Fruit fly (Drosophila melanogaster) whole organism, embryonic: ENCODE results near the gene CG32032.

ENCODE experiments used
- CG10147 ChIP-seq: fragments of 200-800 bp; sonication (Bioruptor generic); optimal IDR thresholded peaks from 2 replicates; lab custom pipeline; 2019; ENCODE audit warnings: missing biosample characterization, mild to moderate bottlenecking, missing genetic modification characterization, moderate library complexity
- CG10267 ChIP-seq: fragments of 200-800 bp; sonication (Bioruptor generic); optimal IDR thresholded peaks from 2 replicates; lab custom pipeline; 2018; ENCODE audit warnings: missing biosample characterization, mild to moderate bottlenecking, missing genetic modification characterization, moderate library complexity
- CG10274 ChIP-seq: fragments of 200-800 bp; sonication (Bioruptor generic); optimal IDR thresholded peaks from 3 replicates; lab custom pipeline; 2017; ENCODE audit warnings: missing biosample characterization, mild to moderate bottlenecking, missing genetic modification characterization
- CG10321 ChIP-seq: fragments of 200-800 bp; sonication (Bioruptor generic); IDR thresholded peaks from 2 replicates; pipeline ENCODE4 v1.3.6; 2022; ENCODE audit warnings: missing biosample characterization, missing genetic modification characterization
- CG10654 ChIP-seq: fragments of 200-800 bp; sonication (Bioruptor generic); optimal IDR thresholded peaks from 2 replicates; lab custom pipeline; 2016; ENCODE audit warnings: missing biosample characterization, missing genetic modification characterization
- CG11723 ChIP-seq: fragments of 200-800 bp; sonication (Bioruptor generic); optimal IDR thresholded peaks from 2 replicates; lab custom pipeline; 2017; ENCODE audit warnings: missing biosample characterization, mild to moderate bottlenecking, missing genetic modification characterization
- CG12299 ChIP-seq: fragments of 200-800 bp; sonication (Bioruptor generic); optimal IDR thresholded peaks from 2 replicates; lab custom pipeline; 2018; ENCODE audit warnings: missing biosample characterization, mild to moderate bottlenecking, missing genetic modification characterization
- CG13123 ChIP-seq: fragments of 200-800 bp; sonication (Bioruptor generic); optimal IDR thresholded peaks from 2 replicates; lab custom pipeline; 2016; ENCODE audit warnings: missing biosample characterization, missing genetic modification characterization
- CG13624 ChIP-seq: fragments of 200-800 bp; sonication (Bioruptor generic); optimal IDR thresholded peaks from 2 replicates; lab custom pipeline; 2016; ENCODE audit warnings: missing biosample characterization, missing genetic modification characterization
- CG1602 ChIP-seq: fragments of 200-800 bp; sonication (Bioruptor generic); optimal IDR thresholded peaks from 3 replicates; lab custom pipeline; 2016; ENCODE audit warnings: missing biosample characterization, missing genetic modification characterization
- CG1792 ChIP-seq: fragments of 200-800 bp; sonication (Bioruptor generic); optimal IDR thresholded peaks from 2 replicates; lab custom pipeline; 2016; ENCODE audit warnings: missing biosample characterization, missing genetic modification characterization
- CG2116 ChIP-seq: fragments of 200-800 bp; sonication (Bioruptor generic); optimal IDR thresholded peaks from 3 replicates; lab custom pipeline; 2018; ENCODE audit warnings: missing biosample characterization, mild to moderate bottlenecking, missing genetic modification characterization
- CG2889 ChIP-seq: fragments of 200-800 bp; sonication (Bioruptor generic); IDR thresholded peaks from 3 replicates; pipeline ENCODE4 v1.3.6; 2022; ENCODE audit warnings: missing biosample characterization, missing genetic modification characterization
- CG33213 ChIP-seq: fragments of 200-800 bp; sonication (Bioruptor generic); optimal IDR thresholded peaks from 3 replicates; lab custom pipeline; 2016; ENCODE audit warnings: missing biosample characterization, missing genetic modification characterization
- CG34376 ChIP-seq: fragments of 200-800 bp; sonication (Bioruptor generic); optimal IDR thresholded peaks from 2 replicates; lab custom pipeline; 2018; ENCODE audit warnings: missing biosample characterization, mild to moderate bottlenecking, missing genetic modification characterization
- CG4360 ChIP-seq: fragments of 200-800 bp; sonication (Bioruptor generic); IDR thresholded peaks from 2 replicates; pipeline ENCODE4 v1.3.6; 2022; ENCODE audit warnings: missing biosample characterization, missing genetic modification characterization
- CG4404 ChIP-seq: fragments of 200-800 bp; sonication (Bioruptor generic); IDR thresholded peaks from 2 replicates; pipeline ENCODE4 v1.3.6; 2022; ENCODE audit warnings: missing biosample characterization, missing genetic modification characterization
- CG5245 ChIP-seq: fragments of 200-800 bp; sonication (Bioruptor generic); optimal IDR thresholded peaks from 3 replicates; lab custom pipeline; 2016; ENCODE audit warnings: missing biosample characterization, missing genetic modification characterization
- CG6654 ChIP-seq: fragments of 200-800 bp; sonication (Bioruptor generic); optimal IDR thresholded peaks from 2 replicates; lab custom pipeline; 2017; ENCODE audit warnings: missing biosample characterization, mild to moderate bottlenecking, missing genetic modification characterization
- CG6791 ChIP-seq: fragments of 200-800 bp; sonication (Bioruptor generic); IDR thresholded peaks from 3 replicates; pipeline ENCODE4 v1.3.6; 2022; ENCODE audit warnings: missing biosample characterization, missing genetic modification characterization; ENCODE audit not compliant: partially characterized antibody
- CG6813 ChIP-seq: fragments of 200-800 bp; sonication (Bioruptor generic); optimal IDR thresholded peaks from 2 replicates; lab custom pipeline; 2017; ENCODE audit warnings: missing biosample characterization, missing genetic modification characterization, mild to moderate bottlenecking, moderate library complexity, missing genetic modification reagents
- CG7357 ChIP-seq: fragments of 200-800 bp; sonication (Bioruptor generic); IDR thresholded peaks from 3 replicates; pipeline ENCODE4 v1.3.6; 2022; ENCODE audit warnings: missing biosample characterization, missing genetic modification characterization
- CG7556 ChIP-seq: fragments of 200-800 bp; sonication (Bioruptor generic); optimal IDR thresholded peaks from 2 replicates; lab custom pipeline; 2017; ENCODE audit warnings: missing biosample characterization, mild to moderate bottlenecking, missing genetic modification characterization
- CG8388 ChIP-seq: fragments of 200-800 bp; sonication (Bioruptor generic); optimal IDR thresholded peaks from 2 replicates; lab custom pipeline; 2019; ENCODE audit warnings: missing biosample characterization, mild to moderate bottlenecking, missing genetic modification characterization, moderate library complexity
- CG8924 ChIP-seq: fragments of 200-800 bp; optimal IDR thresholded peaks from 3 replicates; lab custom pipeline; 2019; ENCODE audit warnings: missing biosample characterization, mild to moderate bottlenecking, missing genetic modification characterization, moderate library complexity
- CG9727 ChIP-seq: fragments of 200-800 bp; sonication (Bioruptor generic); optimal IDR thresholded peaks from 3 replicates; lab custom pipeline; 2017; ENCODE audit warnings: missing biosample characterization, mild to moderate bottlenecking, missing genetic modification characterization
- CG9817 ChIP-seq: fragments of 200-800 bp; sonication (Bioruptor generic); optimal IDR thresholded peaks from 2 replicates; lab custom pipeline; 2018; ENCODE audit warnings: missing biosample characterization, mild to moderate bottlenecking, missing genetic modification characterization, moderate library complexity
- Ets65A ChIP-seq: fragments of 200-800 bp; sonication (Bioruptor generic); peaks from one replicate; lab custom pipeline; 2016; ENCODE audit warnings: missing biosample characterization, missing genetic modification characterization
- Fer2 ChIP-seq: fragments of 200-800 bp; sonication (Bioruptor generic); optimal IDR thresholded peaks from 2 replicates; lab custom pipeline; 2018; ENCODE audit warnings: missing biosample characterization, mild to moderate bottlenecking, missing genetic modification characterization, moderate library complexity
- HHEX ChIP-seq: fragments of 200-800 bp; sonication (Bioruptor generic); optimal IDR thresholded peaks from 3 replicates; lab custom pipeline; 2017; ENCODE audit warnings: missing biosample characterization, mild to moderate bottlenecking, missing genetic modification characterization, missing genetic modification reagents
- Kr ChIP-seq: fragments of 200-800 bp; sonication (Bioruptor generic); optimal IDR thresholded peaks from 2 replicates; lab custom pipeline; 2017; ENCODE audit warnings: missing biosample characterization, mild to moderate bottlenecking, missing genetic modification characterization
- PHDP ChIP-seq: fragments of 200-800 bp; sonication (Bioruptor generic); optimal IDR thresholded peaks from 3 replicates; lab custom pipeline; 2018; ENCODE audit warnings: missing biosample characterization, mild to moderate bottlenecking, missing genetic modification characterization, moderate library complexity
- bab2 ChIP-seq: fragments of 200-800 bp; sonication (Bioruptor generic); optimal IDR thresholded peaks from 2 replicates; lab custom pipeline; 2016; ENCODE audit warnings: missing biosample characterization, missing genetic modification characterization
- bbx ChIP-seq: fragments of 200-800 bp; sonication (Bioruptor generic); IDR thresholded peaks from 2 replicates; pipeline ENCODE4 v1.3.6; 2022; ENCODE audit warnings: missing biosample characterization, missing genetic modification characterization; ENCODE audit not compliant: partially characterized antibody
- chn ChIP-seq: fragments of 200-800 bp; sonication (Bioruptor generic); optimal IDR thresholded peaks from 2 replicates; lab custom pipeline; 2016; ENCODE audit warnings: missing biosample characterization, missing genetic modification characterization
- esg ChIP-seq: fragments of 200-800 bp; sonication (Bioruptor generic); conservative IDR thresholded peaks from 2 replicates; pipeline ENCODE4 v1.3.6; 2022; ENCODE audit warnings: missing biosample characterization, missing genetic modification characterization
- exex ChIP-seq: fragments of 200-800 bp; sonication (Bioruptor generic); optimal IDR thresholded peaks from 4 replicates; lab custom pipeline; 2018; ENCODE audit warnings: missing biosample characterization, mild to moderate bottlenecking, missing genetic modification characterization, moderate library complexity
- h ChIP-seq: fragments of >200 bp; optimal IDR thresholded peaks from 2 replicates; lab custom pipeline; 2017
- hbn ChIP-seq: fragments of 200-800 bp; sonication (Bioruptor generic); IDR thresholded peaks from 2 replicates; pipeline ENCODE4 v1.3.6; 2022; ENCODE audit warnings: missing biosample characterization, missing genetic modification characterization; ENCODE audit not compliant: partially characterized antibody
- maf-S ChIP-seq: fragments of 200-800 bp; sonication (Bioruptor generic); optimal IDR thresholded peaks from 2 replicates; lab custom pipeline; 2016; ENCODE audit warnings: missing biosample characterization, missing genetic modification characterization
- row ChIP-seq: fragments of 200-800 bp; sonication (Bioruptor generic); IDR thresholded peaks from 3 replicates; pipeline ENCODE4 v1.3.6; 2022; ENCODE audit warnings: missing biosample characterization, missing genetic modification characterization
- ssp ChIP-seq: fragments of 200-800 bp; sonication (Bioruptor generic); IDR thresholded peaks from 2 replicates; pipeline ENCODE4 v1.3.6; 2022; ENCODE audit warnings: missing biosample characterization, missing genetic modification characterization
- trh ChIP-seq: fragments of 200-800 bp; sonication (Bioruptor generic); optimal IDR thresholded peaks from 2 replicates; lab custom pipeline; 2016; ENCODE audit warnings: missing biosample characterization, missing genetic modification characterization
- unpg ChIP-seq: fragments of 200-800 bp; sonication (Bioruptor generic); optimal IDR thresholded peaks from 3 replicates; lab custom pipeline; 2018; ENCODE audit warnings: missing biosample characterization, mild to moderate bottlenecking, missing genetic modification characterization, moderate library complexity
- usp ChIP-seq: fragments of >200 bp; optimal IDR thresholded peaks from 2 replicates; lab custom pipeline; 2017; ENCODE audit warnings: missing biosample characterization, missing genetic modification characterization
- vnd ChIP-seq: fragments of 200-800 bp; sonication (Bioruptor generic); IDR thresholded peaks from 3 replicates; pipeline ENCODE4 v1.3.6; 2022; ENCODE audit warnings: missing biosample characterization, missing genetic modification characterization; ENCODE audit not compliant: partially characterized antibody
- wdn ChIP-seq: fragments of 200-800 bp; sonication (Bioruptor generic); IDR thresholded peaks from 2 replicates; pipeline ENCODE4 v1.3.6; 2022; ENCODE audit warnings: missing biosample characterization, missing genetic modification characterization
- wek ChIP-seq: fragments of 200-800 bp; sonication (Bioruptor generic); optimal IDR thresholded peaks from 3 replicates; lab custom pipeline; 2018; ENCODE audit warnings: missing biosample characterization, mild to moderate bottlenecking, missing genetic modification characterization, moderate library complexity
- yki ChIP-seq: fragments of >200 bp; optimal IDR thresholded peaks from 3 replicates; lab custom pipeline; 2018
- zen ChIP-seq: fragments of 200-800 bp; sonication (Bioruptor generic); optimal IDR thresholded peaks from 3 replicates; lab custom pipeline; 2018; ENCODE audit warnings: missing biosample characterization, mild to moderate bottlenecking, missing genetic modification characterization, moderate library complexity

The CG32032 gene

dm6 chr3L:9128700-9129582 is 36.1 kb downstream of the CG32032 start (continued):
- TF ChIP-seq CG7556 (GFP tag; lab: Kevin White, UChicago) (peak; percentile 89), CG12299 (tag; lab: Kevin White, UChicago) (peak; percentile 24), yki (lab: Kevin White, UChicago) (no peak), CG6791 (GFP tag; lab: Robert Waterston, UW) (no peak), usp (GFP tag; lab: Kevin White, UChicago) (no peak), h (lab: Kevin White, UChicago) (no peak), HHEX (GFP tag; lab: Kevin White, UChicago) (peak; percentile 58), wek (GFP tag; lab: Kevin White, UChicago) (no peak), maf-S (GFP tag; lab: Kevin White, UChicago) (no peak), CG5245 (GFP tag; lab: Kevin White, UChicago) (peak; percentile 41), exex (peak; percentile 38), Fer2 (tag; lab: Kevin White, UChicago) (no peak), zen (tag; lab: Kevin White, UChicago) (peak; percentile 39), CG1792 (GFP tag; lab: Kevin White, UChicago) (no peak), CG33213 (GFP tag; lab: Kevin White, UChicago) (no peak), Ets65A (GFP tag; lab: Kevin White, UChicago) (no peak), Kr (GFP tag; lab: Kevin White, UChicago) (no peak), CG8388 (GFP tag; lab: Kevin White, UChicago) (peak; percentile 72), CG9817 (no peak), wdn (GFP tag; lab: Robert Waterston, UW) (no peak), CG10147 (GFP tag; lab: Kevin White, UChicago) (peak; percentile 30), CG8924 (peak; percentile 85), CG13624 (GFP tag; lab: Kevin White, UChicago) (no peak), hbn (GFP tag; lab: Robert Waterston, UW) (no peak), CG10654 (GFP tag; lab: Kevin White, UChicago) (peak; percentile 24), CG4360 (peak; percentile 90), vnd (GFP tag; lab: Robert Waterston, UW) (no peak), CG1602 (GFP tag; lab: Kevin White, UChicago) (peak; percentile 78), CG10321 (GFP tag; lab: Robert Waterston, UW) (peak; percentile 60; the same call in 1 of the 2 replicates), CG4404 (GFP tag; lab: Robert Waterston, UW) (no peak), chn (GFP tag; lab: Kevin White, UChicago) (no peak), ssp (GFP tag; lab: Robert Waterston, UW) (no peak), CG6813 (GFP tag; lab: Kevin White, UChicago) (peak; percentile 27), CG7357 (GFP tag; lab: Robert Waterston, UW) (no peak), PHDP (tag; lab: Kevin White, UChicago) (peak; percentile 77), CG2889 (GFP tag; lab: Robert Waterston, UW) (no peak), CG10267 (peak; percentile 73), bab2 (GFP tag; lab: Kevin White, UChicago) (no peak), CG11723 (GFP tag; lab: Kevin White, UChicago) (peak; percentile 69), row (GFP tag; lab: Robert Waterston, UW) (peak; percentile 85), CG6654 (GFP tag; lab: Kevin White, UChicago) (no peak), trh (GFP tag; lab: Kevin White, UChicago) (peak; percentile 33), CG9727 (GFP tag; lab: Kevin White, UChicago) (peak; percentile 76), CG2116 (peak; percentile 38), CG34376 (GFP tag; lab: Kevin White, UChicago) (no peak), CG10274 (GFP tag; lab: Kevin White, UChicago) (no peak), unpg (peak; percentile 75), bbx (GFP tag; lab: Robert Waterston, UW) (peak; percentile 19; the same call in 1 of the 2 replicates), CG13123 (GFP tag; lab: Kevin White, UChicago) (no peak), esg (GFP tag; lab: Robert Waterston, UW) (0 out of 2 replicates have a peak, but pooled peaks have one; percentile 11)
